Fruit fly (Drosophila melanogaster): ENCODE results near the gene CG4455.

Gene CG4455

dm6 chr2L:16350742-16351568, 1.8 kb upstream of the CG4455 start:
- TF ChIP-seq D1 (tag; optimal IDR thresholded peaks at IDR 0.05) (peak; percentile 98), CG14655 (GFP tag; optimal IDR thresholded peaks at IDR 0.05) (peak; percentile 99), CG32121 (GFP tag; IDR thresholded peaks at IDR 0.05) (peak; percentile 99), CG10348 (GFP tag; IDR thresholded peaks at IDR 0.05) (peak; percentile 82), CG13204 (GFP tag; optimal IDR thresholded peaks at IDR 0.05) (peak; percentile 98), CG15710 (tag; optimal IDR thresholded peaks at IDR 0.05) (peak; percentile 99), CG12605 (GFP tag; IDR thresholded peaks at IDR 0.05) (peak; percentile 99), CG17806 (tag; optimal IDR thresholded peaks at IDR 0.05) (peak; percentile 99), CG8159 (tag; optimal IDR thresholded peaks at IDR 0.05) (peak; percentile 99), rn (GFP tag; IDR thresholded peaks at IDR 0.05) (peak; percentile 97), Pif1B (GFP tag; optimal IDR thresholded peaks at IDR 0.05) (peak; percentile 99), Ets98B (GFP tag; IDR thresholded peaks at IDR 0.05) (peak; percentile 99), EcR (GFP tag; optimal IDR thresholded peaks at IDR 0.05) (peak; percentile 73), CG8301 (tag; optimal IDR thresholded peaks at IDR 0.05) (peak; percentile 99), Snoo (tag; optimal IDR thresholded peaks at IDR 0.05) (peak; percentile 99), CG4496 (GFP tag; IDR thresholded peaks at IDR 0.05) (peak; percentile 99), gl (tag; optimal IDR thresholded peaks at IDR 0.05) (peak; percentile 98), Pif1A (GFP tag; optimal IDR thresholded peaks at IDR 0.05) (peak; percentile 99), CG9948 (tag; optimal IDR thresholded peaks at IDR 0.05) (peak; percentile 99), CG34367 (tag; optimal IDR thresholded peaks at IDR 0.05) (peak; percentile 99), fd96Ca (GFP tag; IDR thresholded peaks at IDR 0.05) (peak; percentile 98)

dm6 chr2L:16351805-16352584, 739 bp upstream of the CG4455 start:
- no peak for TF ChIP-seq CG14655 (GFP tag; optimal IDR thresholded peaks at IDR 0.05)
- TF ChIP-seq CG4496 (GFP tag; IDR thresholded peaks at IDR 0.05) = 0 out of 3 replicates have a peak, but pooled peaks have one; percentile 18

dm6 chr2L:16353765-16354164, 1.0 kb downstream of the CG4455 start:
- TF ChIP-seq EcR (GFP tag; optimal IDR thresholded peaks at IDR 0.05) (peak; percentile 13), CG14655 (GFP tag; optimal IDR thresholded peaks at IDR 0.05) (no peak)

- TF ChIP-seq CG8301 (tag; optimal IDR thresholded peaks at IDR 0.05) (no peak), CG34367 (tag; optimal IDR thresholded peaks at IDR 0.05) (no peak), CG32121 (GFP tag; IDR thresholded peaks at IDR 0.05) (no peak), rn (GFP tag; IDR thresholded peaks at IDR 0.05) (no peak), fd96Ca (GFP tag; IDR thresholded peaks at IDR 0.05) (no peak), CG13204 (GFP tag; optimal IDR thresholded peaks at IDR 0.05) (no peak), Snoo (tag; optimal IDR thresholded peaks at IDR 0.05) (no peak)
Observed at dm6 chr2L:16356249-16357025, 3.7 kb downstream of the CG4455 start, which contains the start of gene CaBP1. Gene CaBP1, minus strand, starts transcription at chr2L:16356735.

- TF ChIP-seq Snoo (tag; optimal IDR thresholded peaks at IDR 0.05) (no peak), CG12605 (GFP tag; IDR thresholded peaks at IDR 0.05) (no peak), CG32121 (GFP tag; IDR thresholded peaks at IDR 0.05) (no peak), CG15710 (tag; optimal IDR thresholded peaks at IDR 0.05) (peak; percentile 34), CG14655 (GFP tag; optimal IDR thresholded peaks at IDR 0.05) (no peak), CG8159 (tag; optimal IDR thresholded peaks at IDR 0.05) (peak; percentile 39), CG10348 (GFP tag; IDR thresholded peaks at IDR 0.05) (no peak)
Observed at dm6 chr2L:16357865-16358264, 5.1 kb downstream of the CG4455 start.

- TF ChIP-seq CG17806 (tag; optimal IDR thresholded peaks at IDR 0.05) (no peak), CG15710 (tag; optimal IDR thresholded peaks at IDR 0.05) (no peak), CG34367 (tag; optimal IDR thresholded peaks at IDR 0.05) (no peak), CG32121 (GFP tag; IDR thresholded peaks at IDR 0.05) (no peak), CG13204 (GFP tag; optimal IDR thresholded peaks at IDR 0.05) (no peak), Pif1B (GFP tag; optimal IDR thresholded peaks at IDR 0.05) (no peak), D1 (tag; optimal IDR thresholded peaks at IDR 0.05) (no peak), CG14655 (GFP tag; optimal IDR thresholded peaks at IDR 0.05) (no peak), gl (tag; optimal IDR thresholded peaks at IDR 0.05) (no peak), EcR (GFP tag; optimal IDR thresholded peaks at IDR 0.05) (no peak), Ets98B (GFP tag; IDR thresholded peaks at IDR 0.05) (no peak), CG8301 (tag; optimal IDR thresholded peaks at IDR 0.05) (no peak), CG4496 (GFP tag; IDR thresholded peaks at IDR 0.05) (no peak), fd96Ca (GFP tag; IDR thresholded peaks at IDR 0.05) (no peak), Snoo (tag; optimal IDR thresholded peaks at IDR 0.05) (no peak)
Observed at dm6 chr2L:16365603-16366002, 12.9 kb downstream of the CG4455 start, which contains the start of gene jhamt. Gene jhamt, plus strand, starts transcription at chr2L:16365903.
